Worm (Caenorhabditis elegans) whole organism, early embryonic: ENCODE results near the gene ZC53.2.

Experiments
- B0310.2 ChIP-seq: sonication (generic microtip); optimal IDR thresholded peaks from 2 replicates; lab custom pipeline; 2016; ENCODE audit warnings: mild to moderate bottlenecking, missing genetic modification characterization, missing compliant biosample characterization
- F13C5.2 ChIP-seq: sonication (generic microtip); optimal IDR thresholded peaks from 2 replicates; lab custom pipeline; 2017; ENCODE audit warnings: mild to moderate bottlenecking, missing genetic modification characterization, inconsistent platforms, missing compliant biosample characterization
- aly-1 ChIP-seq: sonication (generic microtip); optimal IDR thresholded peaks from 2 replicates; lab custom pipeline; 2016; ENCODE audit warnings: missing genetic modification characterization, missing compliant biosample characterization
- ama-1 ChIP-seq: fragments of 150-350 bp; optimal IDR thresholded peaks from 2 replicates; lab custom pipeline; 2014
- ceh-13 ChIP-seq: fragments of 200-800 bp; sonication (Bioruptor generic); optimal IDR thresholded peaks from 2 replicates; lab custom pipeline; 2018; ENCODE audit warnings: mild to moderate bottlenecking, missing genetic modification characterization, missing compliant biosample characterization
- ceh-36 ChIP-seq: sonication (generic microtip); optimal IDR thresholded peaks from 2 replicates; lab custom pipeline; 2016; ENCODE audit warnings: missing genetic modification characterization, inconsistent platforms, missing compliant biosample characterization
- ets-7 ChIP-seq: sonication (generic microtip); optimal IDR thresholded peaks from 2 replicates; lab custom pipeline; 2016; ENCODE audit warnings: missing genotype, missing genetic modification characterization, missing compliant biosample characterization
- flt-1 ChIP-seq: fragments of 200-800 bp; sonication (Bioruptor generic); IDR thresholded peaks from 2 replicates; pipeline ENCODE4 v1.3.6; 2022; ENCODE audit warnings: missing genetic modification characterization, missing compliant biosample characterization
- hmbx-1 ChIP-seq: sonication (generic microtip); optimal IDR thresholded peaks from 2 replicates; lab custom pipeline; 2016; ENCODE audit warnings: mild to moderate bottlenecking, missing genetic modification characterization, missing compliant biosample characterization
- hmg-4 ChIP-seq: fragments of 200-800 bp; sonication (Bioruptor generic); optimal IDR thresholded peaks from 2 replicates; lab custom pipeline; 2018; ENCODE audit warnings: mild to moderate bottlenecking, missing genetic modification characterization, missing compliant biosample characterization
- hnd-1 ChIP-seq: sonication (generic microtip); optimal IDR thresholded peaks from 2 replicates; lab custom pipeline; 2016; ENCODE audit warnings: missing genetic modification characterization, missing compliant biosample characterization
- pes-1 ChIP-seq: fragments of 200-800 bp; sonication (Bioruptor generic); IDR thresholded peaks from 2 replicates; pipeline ENCODE4 v1.3.6; 2022; ENCODE audit warnings: missing genetic modification reagents, missing genetic modification characterization, missing compliant biosample characterization
- scrt-1 ChIP-seq: fragments of 200-800 bp; sonication (Bioruptor generic); IDR thresholded peaks from 2 replicates; pipeline ENCODE4 v1.3.6; 2022; ENCODE audit warnings: missing genetic modification characterization, missing compliant biosample characterization
- sea-1 ChIP-seq: fragments of 200-800 bp; sonication (Bioruptor generic); conservative IDR thresholded peaks from 2 replicates; pipeline ENCODE4 v1.3.6; 2022; ENCODE audit warnings: missing genetic modification characterization, missing compliant biosample characterization
- tbx-11 ChIP-seq: fragments of 200-800 bp; sonication (Bioruptor generic); IDR thresholded peaks from 2 replicates; pipeline ENCODE4 v1.3.6; 2022; ENCODE audit warnings: missing genetic modification characterization, missing compliant biosample characterization
- tbx-37 ChIP-seq: fragments of 200-800 bp; sonication (Bioruptor generic); conservative IDR thresholded peaks from 2 replicates; pipeline ENCODE4 v1.3.6; 2022; ENCODE audit warnings: missing genetic modification reagents, missing genetic modification characterization, missing compliant biosample characterization
- tra-4 ChIP-seq: sonication (generic microtip); optimal IDR thresholded peaks from 2 replicates; lab custom pipeline; 2017; ENCODE audit warnings: missing genetic modification characterization, missing compliant biosample characterization

Gene ZC53.2

ce11 chrX:1924138-1924537 lies at the start of gene ZC53.2:
ZC53.2 (minus strand) TSS chrX:1924238.
- TF ChIP-seq ama-1 (lab: Kevin White, UChicago): no peak
- TF ChIP-seq ceh-36 (tag; lab: Kevin White, UChicago): no peak
- no peak for TF ChIP-seq tra-4
- TF ChIP-seq hmbx-1 (tag; lab: Kevin White, UChicago): no peak
- TF ChIP-seq ets-7 (tag; lab: Kevin White, UChicago): no peak
- no peak for TF ChIP-seq ceh-13 (GFP tag; lab: Kevin White, UChicago)
- no peak for TF ChIP-seq tbx-11
- TF ChIP-seq aly-1 (tag; lab: Kevin White, UChicago): no peak
- TF ChIP-seq sea-1 (GFP tag; lab: Robert Waterston, UW): no peak
- TF ChIP-seq F13C5.2 (tag; lab: Kevin White, UChicago): no peak
- TF ChIP-seq scrt-1 (GFP tag; lab: Robert Waterston, UW): no peak
- TF ChIP-seq hnd-1: no peak
- TF ChIP-seq tbx-37 (GFP tag; lab: Robert Waterston, UW): no peak
- no peak for TF ChIP-seq pes-1
- TF ChIP-seq B0310.2 (tag; lab: Kevin White, UChicago): no peak
- no peak for TF ChIP-seq flt-1
- no peak for TF ChIP-seq hmg-4 (GFP tag; lab: Kevin White, UChicago)

DNA sequence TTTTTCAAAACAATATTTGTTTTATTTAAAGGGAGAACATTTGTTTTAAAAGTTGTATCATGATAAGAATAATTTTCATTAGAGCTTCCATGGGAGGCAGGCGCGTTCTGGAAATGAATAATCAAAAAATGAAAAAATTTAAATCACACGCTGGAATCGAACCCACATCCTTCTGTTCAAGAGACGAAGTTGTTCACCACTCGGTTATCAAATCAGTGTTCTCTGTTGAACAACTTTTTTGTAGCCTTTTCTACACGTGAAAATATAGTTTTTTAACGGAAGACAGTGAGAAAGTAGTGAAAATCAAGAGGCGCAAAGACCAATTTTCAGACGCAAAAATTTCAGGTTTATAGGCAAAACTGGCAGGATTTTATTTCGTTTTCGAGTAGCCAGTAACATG lies 48.7 kb upstream of the ZC53.2 start:
- TF ChIP-seq sea-1 (GFP tag; lab: Robert Waterston, UW) (no peak), flt-1 (no peak), aly-1 (tag; lab: Kevin White, UChicago) (no peak), pes-1 (no peak), tbx-11 (no peak), hnd-1 (no peak), F13C5.2 (tag; lab: Kevin White, UChicago) (no peak)

DNA sequence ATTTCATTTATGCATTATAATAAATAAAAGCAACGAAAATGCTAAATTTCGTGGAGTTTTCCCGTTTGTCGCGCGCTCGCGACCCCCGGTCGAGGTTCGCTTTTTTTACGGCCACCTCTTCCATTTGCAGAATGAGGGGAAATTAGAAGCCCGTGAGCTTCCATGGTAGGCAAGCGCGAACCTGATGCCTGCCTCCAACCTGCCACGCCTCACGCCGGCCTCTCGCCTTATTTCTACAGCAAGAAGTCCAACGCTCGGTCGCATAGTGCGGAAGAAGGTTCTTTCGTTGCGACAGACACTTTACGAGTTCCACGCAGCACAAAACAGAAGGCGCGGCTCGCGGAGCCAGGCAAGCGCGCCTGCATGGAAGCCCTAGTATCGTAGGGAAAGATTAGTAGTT lies 47.6 kb upstream of the ZC53.2 start:
- TF ChIP-seq aly-1 (tag; lab: Kevin White, UChicago) (no peak), ama-1 (lab: Kevin White, UChicago) (no peak), hmg-4 (GFP tag; lab: Kevin White, UChicago) (no peak), hmbx-1 (tag; lab: Kevin White, UChicago) (no peak), sea-1 (GFP tag; lab: Robert Waterston, UW) (no peak), flt-1 (no peak), B0310.2 (tag; lab: Kevin White, UChicago) (no peak), hnd-1 (no peak), F13C5.2 (tag; lab: Kevin White, UChicago) (no peak), ceh-36 (tag; lab: Kevin White, UChicago) (no peak), tbx-37 (GFP tag; lab: Robert Waterston, UW) (no peak), pes-1 (no peak), tbx-11 (no peak), ets-7 (tag; lab: Kevin White, UChicago) (no peak), tra-4 (no peak), scrt-1 (GFP tag; lab: Robert Waterston, UW) (no peak), ceh-13 (GFP tag; lab: Kevin White, UChicago) (no peak)

DNA sequence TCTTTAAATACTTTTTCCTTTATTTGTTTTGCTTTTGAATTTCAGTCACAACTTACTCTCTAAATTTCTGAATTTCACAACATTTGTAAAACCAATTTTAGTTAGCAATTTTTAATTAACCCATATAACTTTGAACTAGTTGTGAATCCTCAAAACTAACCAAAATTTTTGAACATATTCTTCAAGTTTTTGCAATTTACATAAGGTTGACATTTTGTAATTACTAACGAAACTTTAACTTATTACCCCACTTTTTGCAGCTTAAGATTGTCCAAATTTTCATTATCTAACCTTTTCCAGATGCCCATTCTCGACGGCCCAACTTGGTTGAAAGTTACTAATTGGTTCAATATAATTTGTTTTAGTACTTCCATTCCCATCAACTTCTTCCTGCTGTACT lies 45.5 kb upstream of the ZC53.2 start, which contains the start of gene str-79:
Gene str-79, plus strand, starts transcription at position 301 of the 400 bp plus-strand sequence.
- no peak for TF ChIP-seq tbx-11
- no peak for TF ChIP-seq tra-4
- TF ChIP-seq sea-1 (GFP tag; lab: Robert Waterston, UW): no peak
- no peak for TF ChIP-seq ceh-36 (tag; lab: Kevin White, UChicago)
- no peak for TF ChIP-seq ceh-13 (GFP tag; lab: Kevin White, UChicago)

- TF ChIP-seq F13C5.2 (tag; lab: Kevin White, UChicago) (peak; percentile 29), scrt-1 (GFP tag; lab: Robert Waterston, UW) (no peak)
Observed at ce11 chrX:1964828-1965227, 40.8 kb upstream of the ZC53.2 start.

DNA sequence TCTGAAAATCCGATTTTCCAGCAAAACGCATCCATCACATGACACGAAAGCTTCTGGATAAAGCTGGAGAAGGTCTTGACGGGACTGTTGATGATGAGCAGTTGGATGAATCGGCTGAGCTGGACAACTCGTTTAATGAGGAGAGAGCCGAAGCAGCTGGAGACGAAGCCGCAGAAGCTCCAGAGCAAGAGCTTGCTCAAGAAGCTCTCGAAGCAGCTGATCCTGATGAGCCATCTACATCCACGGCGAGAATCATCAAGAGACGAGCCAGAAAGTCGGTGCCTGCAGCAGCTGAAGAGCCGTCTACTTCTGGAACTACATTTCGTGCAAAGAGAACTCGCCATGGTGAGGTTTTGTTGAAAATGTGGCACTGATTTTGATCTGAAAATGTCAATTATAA lies 40.4 kb upstream of the ZC53.2 start:
- no peak for TF ChIP-seq hmbx-1 (tag; lab: Kevin White, UChicago)
- no peak for TF ChIP-seq tra-4
- TF ChIP-seq F13C5.2 (tag; lab: Kevin White, UChicago): no peak
- no peak for TF ChIP-seq flt-1
- TF ChIP-seq pes-1: no peak
- TF ChIP-seq hnd-1: no peak
- TF ChIP-seq tbx-11: no peak
- TF ChIP-seq B0310.2 (tag; lab: Kevin White, UChicago): no peak
- TF ChIP-seq aly-1 (tag; lab: Kevin White, UChicago): no peak
- TF ChIP-seq hmg-4 (GFP tag; lab: Kevin White, UChicago): no peak
- TF ChIP-seq tbx-37 (GFP tag; lab: Robert Waterston, UW): no peak
- no peak for TF ChIP-seq ceh-36 (tag; lab: Kevin White, UChicago)
- TF ChIP-seq scrt-1 (GFP tag; lab: Robert Waterston, UW): no peak
- no peak for TF ChIP-seq ets-7 (tag; lab: Kevin White, UChicago)

DNA sequence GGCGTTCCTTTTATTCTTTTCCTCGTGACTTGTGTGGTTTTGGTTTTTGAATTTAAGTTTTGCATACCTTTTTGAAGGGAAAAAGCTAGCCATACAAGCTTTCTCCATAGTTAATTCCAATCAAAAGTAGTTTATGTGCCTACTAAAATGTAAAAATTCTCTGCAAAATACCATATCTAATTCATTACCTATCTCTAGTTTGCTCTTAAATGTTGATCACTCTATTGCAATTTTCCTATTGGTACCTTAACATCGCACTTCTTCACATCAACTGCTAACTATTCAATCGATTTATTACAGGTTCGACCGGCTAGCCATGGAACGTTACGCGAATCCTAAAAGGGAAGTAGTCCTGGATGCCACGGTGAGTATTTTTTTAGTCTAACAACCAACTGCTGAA lies 38.2 kb upstream of the ZC53.2 start, which contains the start of gene F52D2.7:
Gene F52D2.7, plus strand, starts transcription at position 301 of the 400 bp plus-strand sequence.
- no peak for TF ChIP-seq tra-4
- no peak for TF ChIP-seq pes-1
- no peak for TF ChIP-seq tbx-11
- TF ChIP-seq hnd-1: no peak
- TF ChIP-seq ceh-13 (GFP tag; lab: Kevin White, UChicago): no peak
- TF ChIP-seq hmbx-1 (tag; lab: Kevin White, UChicago): no peak
- TF ChIP-seq aly-1 (tag; lab: Kevin White, UChicago): no peak

- TF ChIP-seq ceh-13 (GFP tag; lab: Kevin White, UChicago) (no peak), hmbx-1 (tag; lab: Kevin White, UChicago) (no peak), sea-1 (GFP tag; lab: Robert Waterston, UW) (no peak), aly-1 (tag; lab: Kevin White, UChicago) (no peak), tbx-11 (no peak), scrt-1 (GFP tag; lab: Robert Waterston, UW) (no peak), tra-4 (no peak), flt-1 (no peak), tbx-37 (GFP tag; lab: Robert Waterston, UW) (no peak), F13C5.2 (tag; lab: Kevin White, UChicago) (no peak), ceh-36 (tag; lab: Kevin White, UChicago) (no peak), B0310.2 (tag; lab: Kevin White, UChicago) (no peak), ama-1 (lab: Kevin White, UChicago) (no peak), hnd-1 (no peak), pes-1 (no peak), ets-7 (tag; lab: Kevin White, UChicago) (no peak), hmg-4 (GFP tag; lab: Kevin White, UChicago) (no peak)
Observed at ce11 chrX:1960895-1961715, 37.1 kb upstream of the ZC53.2 start.
